Worm (Caenorhabditis elegans) whole organism, midembryonic: ENCODE results near the gene neg-1.

ENCODE experiments used
- T22C8.4 ChIP-seq: fragments of 200-800 bp; sonication (Bioruptor generic); IDR thresholded peaks from 2 replicates; pipeline ENCODE4 v1.3.6; 2022; ENCODE audit warnings: missing genetic modification characterization, missing compliant biosample characterization
- cog-1 ChIP-seq: sonication (generic microtip); optimal IDR thresholded peaks from 2 replicates; lab custom pipeline; 2016; ENCODE audit warnings: missing genetic modification characterization, missing compliant biosample characterization
- flt-1 ChIP-seq: fragments of 200-800 bp; sonication (Bioruptor generic); IDR thresholded peaks from 2 replicates; pipeline ENCODE4 v1.3.6; 2022; ENCODE audit warnings: missing genetic modification characterization, missing compliant biosample characterization
- klf-2 ChIP-seq: fragments of 200-800 bp; sonication (Bioruptor generic); conservative IDR thresholded peaks from 2 replicates; pipeline ENCODE4 v1.3.6; 2022; ENCODE audit warnings: missing genetic modification reagents, missing genetic modification characterization, missing compliant biosample characterization
- med-1 ChIP-seq: sonication (generic microtip); optimal IDR thresholded peaks from 2 replicates; lab custom pipeline; 2017; ENCODE audit warnings: missing genetic modification characterization, mild to moderate bottlenecking, missing compliant biosample characterization, antibody characterized with exemption, missing genetic modification reagents; ENCODE audit not compliant: insufficient read depth
- ref-1 ChIP-seq: fragments of 200-800 bp; sonication (Bioruptor generic); conservative IDR thresholded peaks from 2 replicates; pipeline ENCODE4 v1.3.6; 2022; ENCODE audit warnings: missing genetic modification reagents, missing genetic modification characterization, missing compliant biosample characterization
- tab-1 ChIP-seq: fragments of 200-800 bp; sonication (Bioruptor generic); IDR thresholded peaks from 2 replicates; pipeline ENCODE4 v1.3.6; 2022; ENCODE audit warnings: missing genetic modification characterization, missing compliant biosample characterization
- ztf-23 ChIP-seq: fragments of 200-800 bp; sonication (Bioruptor generic); IDR thresholded peaks from 2 replicates; pipeline ENCODE4 v1.3.6; 2022; ENCODE audit warnings: missing genetic modification reagents, missing genetic modification characterization, missing compliant biosample characterization
- ztf-29 ChIP-seq: fragments of 200-800 bp; sonication (Bioruptor generic); IDR thresholded peaks from 2 replicates; pipeline ENCODE4 v1.3.6; 2022; ENCODE audit warnings: missing genetic modification reagents, missing genetic modification characterization, missing compliant biosample characterization

Gene neg-1

DNA sequence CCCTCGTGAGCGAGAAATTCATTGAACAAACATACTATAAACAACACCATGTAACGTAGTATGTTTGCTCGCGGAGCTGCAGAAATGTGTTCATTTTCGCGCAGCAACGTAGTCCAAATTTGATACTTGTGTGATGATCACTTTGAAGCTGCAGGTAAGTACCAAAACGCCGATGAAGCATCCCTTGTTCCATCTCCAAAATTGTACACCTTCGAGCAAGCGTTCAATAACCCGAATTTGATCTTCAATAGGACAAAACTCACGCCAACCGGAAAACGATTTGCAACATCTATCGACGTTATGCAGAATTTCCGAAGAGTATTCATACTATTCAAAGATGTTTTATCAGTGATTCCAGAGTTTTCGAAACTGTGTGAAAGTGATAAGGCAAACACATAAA lies 36.0 kb upstream of the neg-1 start, which contains the start of gene Y47D7A.3:
TSS of gene Y47D7A.3 (plus strand) at position 301 of the 400 bp plus-strand sequence.
- no peak for TF ChIP-seq med-1
- no peak for TF ChIP-seq ztf-29
- no peak for TF ChIP-seq klf-2 (GFP tag; lab: Robert Waterston, UW)
- TF ChIP-seq T22C8.4 (GFP tag; lab: Robert Waterston, UW), result no peak
- TF ChIP-seq tab-1 (GFP tag; lab: Robert Waterston, UW), result no peak
- TF ChIP-seq ztf-23, result no peak
- no peak for TF ChIP-seq ref-1
- no peak for TF ChIP-seq flt-1 (GFP tag; lab: Robert Waterston, UW)
- no peak for TF ChIP-seq cog-1 (tag; lab: Kevin White, UChicago)

DNA sequence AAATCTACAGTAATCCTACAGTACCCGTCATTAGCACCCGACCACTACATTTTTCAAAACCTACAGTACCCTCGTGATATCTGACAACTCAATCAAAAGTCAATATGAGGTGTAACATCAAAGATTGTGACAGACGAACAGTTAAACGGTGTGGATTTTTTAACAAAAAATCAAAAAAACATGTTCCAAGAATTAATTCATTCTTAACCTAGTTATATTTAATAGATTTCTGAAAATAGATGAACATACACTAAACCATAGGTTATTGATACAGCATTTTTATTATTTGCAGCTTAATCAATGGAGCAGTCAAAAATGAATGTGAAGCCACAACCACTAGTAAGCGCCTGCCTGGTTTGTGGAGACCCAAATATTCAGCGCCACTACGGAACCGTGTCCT lies 32.8 kb upstream of the neg-1 start, which contains the start of gene nhr-118:
TSS of gene nhr-118 (plus strand) at position 301 of the 400 bp plus-strand sequence.
- TF ChIP-seq ztf-29, result no peak
- TF ChIP-seq med-1, result no peak
- TF ChIP-seq ref-1, result no peak
- no peak for TF ChIP-seq flt-1 (GFP tag; lab: Robert Waterston, UW)
- TF ChIP-seq ztf-23, result no peak
- no peak for TF ChIP-seq T22C8.4 (GFP tag; lab: Robert Waterston, UW)
- no peak for TF ChIP-seq cog-1 (tag; lab: Kevin White, UChicago)
- no peak for TF ChIP-seq klf-2 (GFP tag; lab: Robert Waterston, UW)
- TF ChIP-seq tab-1 (GFP tag; lab: Robert Waterston, UW), result no peak

DNA sequence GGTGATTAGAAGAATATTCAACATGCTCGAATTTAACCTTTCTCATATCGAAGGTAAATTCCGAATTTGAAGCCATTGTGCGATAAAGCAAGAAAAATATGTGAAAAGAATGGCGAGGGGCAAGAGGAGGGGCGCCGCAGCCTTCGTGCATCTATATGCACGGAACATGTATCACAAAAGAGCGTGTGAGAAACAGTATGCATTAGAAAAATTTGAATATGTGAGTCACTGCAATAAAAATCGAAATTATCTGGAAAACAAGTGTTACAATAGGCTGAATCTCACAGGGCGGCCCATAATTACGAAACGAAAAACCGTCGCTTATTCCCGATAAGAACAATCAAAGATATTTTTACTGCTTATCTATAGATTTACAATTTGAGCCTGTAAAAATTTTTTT lies 27.2 kb upstream of the neg-1 start, which contains the start of gene F13A2.5:
TSS of gene F13A2.5 (minus strand) at position 101 of the 400 bp plus-strand sequence.
- no peak for TF ChIP-seq flt-1 (GFP tag; lab: Robert Waterston, UW)
- no peak for TF ChIP-seq med-1
- TF ChIP-seq cog-1 (tag; lab: Kevin White, UChicago), result no peak

DNA sequence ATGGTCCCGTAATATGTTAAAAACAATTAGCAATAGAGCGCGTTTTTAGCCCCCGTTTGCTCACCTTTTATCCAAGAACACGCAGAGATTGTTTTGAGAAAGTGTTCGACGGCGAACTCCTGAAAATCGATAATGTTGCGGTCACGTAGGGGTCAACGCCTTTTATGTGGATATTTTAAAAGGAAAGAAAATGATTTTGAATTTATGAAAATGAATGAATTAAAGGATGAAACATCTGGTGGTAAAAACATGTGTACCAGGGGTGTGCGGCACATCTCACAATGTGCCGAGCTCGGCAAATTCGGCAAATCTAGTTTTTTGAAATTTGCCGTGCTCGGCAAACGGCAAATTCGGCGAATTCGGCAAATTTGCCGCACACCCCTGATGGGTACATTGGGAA lies 25.4 kb upstream of the neg-1 start, which contains the start of gene F13A2.4:
TSS of gene F13A2.4 (minus strand) at position 101 of the 400 bp plus-strand sequence.
- TF ChIP-seq tab-1 (GFP tag; lab: Robert Waterston, UW) (no peak), T22C8.4 (GFP tag; lab: Robert Waterston, UW) (no peak), klf-2 (GFP tag; lab: Robert Waterston, UW) (no peak), flt-1 (GFP tag; lab: Robert Waterston, UW) (no peak), cog-1 (tag; lab: Kevin White, UChicago) (no peak), ztf-29 (no peak), ref-1 (no peak), ztf-23 (no peak), med-1 (no peak)

DNA sequence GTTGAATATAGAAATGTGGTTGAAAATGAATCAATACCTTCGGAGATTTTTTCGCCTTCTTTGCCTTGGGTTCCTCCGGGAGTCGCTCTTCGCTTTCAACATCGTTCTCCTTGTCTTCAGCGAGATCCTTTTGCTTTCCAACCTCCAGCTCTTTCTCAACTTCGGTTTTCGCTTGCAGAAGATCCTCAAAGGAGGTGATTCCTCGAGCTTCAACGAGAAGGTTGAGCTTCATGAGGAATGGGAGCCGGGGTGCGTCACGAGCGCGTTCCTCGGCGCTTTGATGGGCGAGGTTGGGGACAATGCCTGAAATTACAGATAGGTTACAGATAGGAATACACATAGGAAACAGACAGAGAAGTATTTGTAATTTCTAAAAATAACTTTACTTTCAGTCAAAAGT lies 24.2 kb upstream of the neg-1 start:
- TF ChIP-seq ref-1 (no peak), klf-2 (GFP tag; lab: Robert Waterston, UW) (no peak), cog-1 (tag; lab: Kevin White, UChicago) (no peak), med-1 (no peak), tab-1 (GFP tag; lab: Robert Waterston, UW) (no peak), ztf-29 (no peak), T22C8.4 (GFP tag; lab: Robert Waterston, UW) (no peak), flt-1 (GFP tag; lab: Robert Waterston, UW) (no peak), ztf-23 (no peak)

DNA sequence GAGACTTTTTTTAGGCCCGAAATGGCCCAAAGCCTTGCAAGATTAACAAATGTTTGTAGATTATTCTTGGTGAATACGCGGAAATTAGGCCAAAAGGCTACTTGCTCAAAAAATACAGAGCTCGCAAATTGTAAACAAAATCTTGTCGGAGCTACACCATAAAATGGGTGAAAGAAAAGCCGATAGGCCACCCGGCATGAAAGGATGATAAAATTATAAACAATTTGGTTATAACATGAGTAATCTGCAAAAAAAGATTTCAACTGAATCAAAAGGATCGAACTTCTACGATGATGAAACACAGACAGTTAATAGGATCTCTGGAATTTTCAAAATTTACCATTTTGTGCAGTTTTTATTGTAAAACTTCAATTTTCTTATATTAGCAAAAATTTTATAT lies 23.5 kb upstream of the neg-1 start:
- TF ChIP-seq ztf-29 (no peak), ref-1 (no peak), ztf-23 (no peak), flt-1 (GFP tag; lab: Robert Waterston, UW) (no peak), klf-2 (GFP tag; lab: Robert Waterston, UW) (no peak), cog-1 (tag; lab: Kevin White, UChicago) (no peak), T22C8.4 (GFP tag; lab: Robert Waterston, UW) (no peak), med-1 (no peak), tab-1 (GFP tag; lab: Robert Waterston, UW) (no peak)

DNA sequence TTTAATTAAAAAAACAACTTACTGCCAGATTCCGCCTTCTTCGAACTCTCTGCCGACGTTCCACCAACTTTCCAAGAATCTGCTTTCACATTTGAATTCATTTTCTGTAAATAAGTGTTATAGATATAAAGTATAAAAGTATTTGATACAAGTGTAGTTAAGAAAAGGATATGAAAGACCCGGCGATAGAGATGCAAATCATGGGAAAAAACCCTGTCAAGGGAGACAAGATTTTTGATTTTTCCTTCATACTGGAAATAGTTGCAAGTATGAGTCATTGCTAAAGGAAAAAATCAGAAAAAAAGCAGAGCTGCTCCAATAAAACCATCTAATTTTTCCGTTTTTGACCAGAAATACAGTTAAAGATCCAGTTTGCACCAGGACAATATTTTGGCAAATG lies 21.6 kb upstream of the neg-1 start, which contains the start of gene F13A2.3:
TSS of gene F13A2.3 (minus strand) at position 101 of the 400 bp plus-strand sequence.
- TF ChIP-seq T22C8.4 (GFP tag; lab: Robert Waterston, UW) (no peak), ztf-29 (no peak), tab-1 (GFP tag; lab: Robert Waterston, UW) (no peak), ref-1 (no peak), klf-2 (GFP tag; lab: Robert Waterston, UW) (no peak), flt-1 (GFP tag; lab: Robert Waterston, UW) (no peak), med-1 (no peak), cog-1 (tag; lab: Kevin White, UChicago) (no peak), ztf-23 (no peak)

DNA sequence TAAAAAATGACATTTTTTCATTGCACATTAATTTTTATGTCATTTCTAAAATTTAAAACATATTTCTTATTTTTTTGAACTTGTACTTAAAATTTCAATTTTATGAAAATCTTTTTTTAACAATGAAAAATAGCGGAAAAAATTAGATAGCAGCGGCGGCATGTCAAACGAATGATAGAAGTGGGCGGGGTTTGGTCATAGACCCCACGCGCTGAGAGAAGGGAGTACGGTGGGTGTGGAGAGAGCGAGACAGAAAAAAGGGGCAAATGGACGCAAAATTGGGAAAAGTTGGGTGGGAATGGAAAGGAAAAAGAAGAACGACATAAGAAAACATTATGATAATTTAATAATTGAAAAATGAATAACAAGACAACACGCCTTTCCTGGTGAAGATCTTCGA lies 13.2 kb upstream of the neg-1 start:
- no peak for TF ChIP-seq ztf-29
- TF ChIP-seq med-1, result no peak
- no peak for TF ChIP-seq ref-1
- TF ChIP-seq cog-1 (tag; lab: Kevin White, UChicago), result no peak
- no peak for TF ChIP-seq tab-1 (GFP tag; lab: Robert Waterston, UW)
- TF ChIP-seq T22C8.4 (GFP tag; lab: Robert Waterston, UW), result no peak
- no peak for TF ChIP-seq klf-2 (GFP tag; lab: Robert Waterston, UW)
- TF ChIP-seq flt-1 (GFP tag; lab: Robert Waterston, UW), result no peak
- TF ChIP-seq ztf-23, result no peak

DNA sequence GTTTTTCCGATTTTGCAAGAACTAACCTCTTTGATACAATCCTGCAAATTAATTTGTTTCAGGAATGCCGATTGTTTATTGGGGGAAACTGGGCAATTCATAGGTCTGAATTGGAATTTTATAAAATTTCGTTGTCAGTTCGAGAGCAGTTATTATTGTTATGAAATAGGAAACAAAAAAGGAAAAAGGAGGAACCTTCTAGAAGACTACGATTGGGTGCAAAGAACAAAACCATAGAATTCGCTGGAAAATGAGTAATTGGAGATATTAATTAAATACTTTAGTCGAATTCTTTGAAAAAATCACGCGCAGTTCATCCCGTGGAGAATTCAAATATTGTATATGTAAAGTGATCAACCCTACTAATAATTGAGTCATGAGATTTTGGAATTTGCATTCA lies 12.7 kb upstream of the neg-1 start, which contains the start of gene F13A2.9:
TSS of gene F13A2.9 (minus strand) at position 101 of the 400 bp plus-strand sequence.
- TF ChIP-seq ztf-23 (no peak), ref-1 (no peak), klf-2 (GFP tag; lab: Robert Waterston, UW) (no peak), tab-1 (GFP tag; lab: Robert Waterston, UW) (no peak), ztf-29 (no peak), med-1 (no peak), flt-1 (GFP tag; lab: Robert Waterston, UW) (no peak), T22C8.4 (GFP tag; lab: Robert Waterston, UW) (no peak), cog-1 (tag; lab: Kevin White, UChicago) (no peak)

DNA sequence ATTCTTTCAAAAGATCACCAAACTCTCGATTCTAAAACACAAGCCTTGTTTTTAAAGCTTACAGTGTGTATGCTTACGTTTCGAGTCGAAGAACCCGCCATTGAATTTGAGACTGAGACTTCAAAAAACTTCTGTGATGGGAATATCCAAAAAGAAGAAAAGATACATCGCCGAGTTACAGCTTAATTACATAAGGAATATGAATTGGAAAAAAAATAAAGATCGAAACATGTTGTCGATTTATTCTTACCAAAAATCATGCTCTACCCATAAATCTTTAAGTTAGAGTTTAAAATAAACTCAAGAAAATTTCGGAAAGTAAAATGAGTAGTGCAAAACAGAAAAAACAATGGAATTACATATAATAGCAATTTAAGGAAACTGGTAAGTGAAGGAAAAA lies 11.5 kb upstream of the neg-1 start, which contains the start of gene F13A2.10:
TSS of gene F13A2.10 (minus strand) at position 101 of the 400 bp plus-strand sequence.
- TF ChIP-seq med-1, result no peak
- TF ChIP-seq tab-1 (GFP tag; lab: Robert Waterston, UW), result no peak
- no peak for TF ChIP-seq ztf-23
- TF ChIP-seq flt-1 (GFP tag; lab: Robert Waterston, UW), result no peak
- TF ChIP-seq ztf-29, result no peak
- TF ChIP-seq cog-1 (tag; lab: Kevin White, UChicago), result no peak
- TF ChIP-seq klf-2 (GFP tag; lab: Robert Waterston, UW), result no peak
- no peak for TF ChIP-seq T22C8.4 (GFP tag; lab: Robert Waterston, UW)
- TF ChIP-seq ref-1, result no peak
